Worm (Caenorhabditis elegans): Measurements from ENCODE around the gene clec-163.

Gene clec-163

ce11 chrIII:10832636-10833035, 38.5 kb downstream of the clec-163 start, which contains the start of gene sbsp-1:
sbsp-1 (plus strand) TSS chrIII:10832936.
- TF ChIP-seq tra-4 (tag; optimal IDR thresholded peaks at IDR 0.05) (no peak), tbx-11 (GFP tag; IDR thresholded peaks at IDR 0.05) (no peak), F13C5.2 (tag; optimal IDR thresholded peaks at IDR 0.05) (no peak), aly-1 (tag; optimal IDR thresholded peaks at IDR 0.05) (no peak), ceh-13 (GFP tag; optimal IDR thresholded peaks at IDR 0.05) (no peak), hnd-1 (tag; optimal IDR thresholded peaks at IDR 0.05) (no peak), ets-7 (tag; optimal IDR thresholded peaks at IDR 0.05) (no peak), hmg-4 (GFP tag; optimal IDR thresholded peaks at IDR 0.05) (no peak), scrt-1 (GFP tag; IDR thresholded peaks at IDR 0.05) (no peak), pes-1 (GFP tag; IDR thresholded peaks at IDR 0.05) (no peak), ceh-36 (tag; optimal IDR thresholded peaks at IDR 0.05) (no peak), tbx-37 (GFP tag; conservative IDR thresholded peaks at IDR 0.05) (no peak), hmbx-1 (tag; optimal IDR thresholded peaks at IDR 0.05) (no peak), sea-1 (GFP tag; conservative IDR thresholded peaks at IDR 0.05) (no peak), B0310.2 (tag; optimal IDR thresholded peaks at IDR 0.05) (no peak)

- TF ChIP-seq pes-1 (GFP tag; IDR thresholded peaks at IDR 0.05) (no peak), ceh-36 (tag; optimal IDR thresholded peaks at IDR 0.05) (no peak), tbx-11 (GFP tag; IDR thresholded peaks at IDR 0.05) (no peak), F13C5.2 (tag; optimal IDR thresholded peaks at IDR 0.05) (peak; percentile 17), aly-1 (tag; optimal IDR thresholded peaks at IDR 0.05) (no peak), hmbx-1 (tag; optimal IDR thresholded peaks at IDR 0.05) (no peak), tbx-37 (GFP tag; conservative IDR thresholded peaks at IDR 0.05) (no peak), flt-1 (GFP tag; IDR thresholded peaks at IDR 0.05) (0 out of 2 replicates have a peak, but pooled peaks have one; percentile 17), hnd-1 (tag; optimal IDR thresholded peaks at IDR 0.05) (no peak), B0310.2 (tag; optimal IDR thresholded peaks at IDR 0.05) (no peak)
Measured at ce11 chrIII:10844873-10845272, 50.7 kb downstream of the clec-163 start, which contains the start of gene pde-12. pde-12 (minus strand) TSS chrIII:10845020.

All from whole organism, early embryonic.